Worm (Caenorhabditis elegans) whole organism, L2 larva: ENCODE data around the gene B0218.5.
A peak's percentile ranks its signal among the peaks of the same experiment; 100 is the strongest.

Experiments used
- C34F6.9 ChIP-seq: fragments of 150-350 bp; optimal IDR thresholded peaks from 2 replicates; lab custom pipeline; 2014; ENCODE audit warnings: missing biosample characterization, missing genetic modification characterization
- F13H6.1 ChIP-seq: sonication (generic microtip); optimal IDR thresholded peaks from 2 replicates; lab custom pipeline; 2016; ENCODE audit warnings: missing genetic modification characterization, missing compliant biosample characterization
- R02D3.7 ChIP-seq: fragments of 150-350 bp; optimal IDR thresholded peaks from 2 replicates; lab custom pipeline; 2014; ENCODE audit warnings: missing biosample characterization, missing genetic modification characterization
- Y55F3AM.14 ChIP-seq: fragments of 200-800 bp; sonication (Bioruptor generic); optimal IDR thresholded peaks from 2 replicates; lab custom pipeline; 2018; ENCODE audit warnings: mild to moderate bottlenecking, missing genetic modification characterization, missing compliant biosample characterization
- ZK546.5 ChIP-seq: sonication (generic microtip); optimal IDR thresholded peaks from 2 replicates; lab custom pipeline; 2017; ENCODE audit warnings: missing biosample characterization, missing genetic modification characterization
- alr-1 ChIP-seq: fragments of 150-350 bp; optimal IDR thresholded peaks from 2 replicates; lab custom pipeline; 2014; ENCODE audit warnings: missing biosample characterization, missing genetic modification characterization
- ama-1 ChIP-seq: fragments of 150-350 bp; optimal IDR thresholded peaks from 2 replicates; lab custom pipeline; 2018; ENCODE audit warnings: inconsistent platforms
- blmp-1 ChIP-seq: sonication (generic microtip); optimal IDR thresholded peaks from 2 replicates; lab custom pipeline; 2017; ENCODE audit warnings: missing genetic modification characterization, mild to moderate bottlenecking, missing compliant biosample characterization, antibody characterized with exemption, moderate library complexity; ENCODE audit not compliant: insufficient read depth
- ceh-16 ChIP-seq: fragments of 150-350 bp; optimal IDR thresholded peaks from 2 replicates; lab custom pipeline; 2014; ENCODE audit warnings: missing biosample characterization, missing genetic modification characterization
- ceh-82 ChIP-seq: fragments of 150-350 bp; optimal IDR thresholded peaks from 2 replicates; lab custom pipeline; 2014; ENCODE audit warnings: missing biosample characterization, missing genetic modification characterization
- crh-2 ChIP-seq: sonication (generic microtip); optimal IDR thresholded peaks from 2 replicates; lab custom pipeline; 2017; ENCODE audit warnings: missing biosample characterization, missing genetic modification characterization
- dmd-4 ChIP-seq: sonication (generic microtip); optimal IDR thresholded peaks from 2 replicates; lab custom pipeline; 2017; ENCODE audit warnings: missing biosample characterization, missing genetic modification characterization
- elt-1 ChIP-seq: fragments of 150-350 bp; optimal IDR thresholded peaks from 2 replicates; lab custom pipeline; 2014; ENCODE audit warnings: missing biosample characterization, missing genetic modification characterization
- elt-3 ChIP-seq: sonication (generic microtip); optimal IDR thresholded peaks from 2 replicates; lab custom pipeline; 2017; ENCODE audit warnings: missing biosample characterization, missing genetic modification characterization
- fos-1 ChIP-seq: fragments of 150-350 bp; optimal IDR thresholded peaks from 2 replicates; lab custom pipeline; 2014; ENCODE audit warnings: missing biosample characterization, missing genetic modification characterization
- gmeb-1 ChIP-seq: fragments of 150-350 bp; optimal IDR thresholded peaks from 2 replicates; lab custom pipeline; 2014; ENCODE audit warnings: missing biosample characterization, missing genetic modification characterization
- lin-11 ChIP-seq: fragments of 150-350 bp; sonication (generic microtip); optimal IDR thresholded peaks from 2 replicates; lab custom pipeline; 2014; ENCODE audit warnings: missing biosample characterization, missing genetic modification characterization, inconsistent platforms, mixed read lengths
- lin-13 ChIP-seq: fragments of 150-350 bp; optimal IDR thresholded peaks from 2 replicates; lab custom pipeline; 2014; ENCODE audit warnings: missing biosample characterization, missing genetic modification reagents, missing genetic modification characterization
- lin-39 ChIP-seq: fragments of 150-350 bp; optimal IDR thresholded peaks from 2 replicates; lab custom pipeline; 2014; ENCODE audit warnings: missing biosample characterization, missing genetic modification reagents, missing genetic modification characterization
- lsy-2 ChIP-seq, 2 experiments: fragments of 150-350 bp in 1 of 2; sonication (generic microtip) in 1 of 2; optimal IDR thresholded peaks; 2 replicates each; lab custom pipeline; 2014 to 2017; ENCODE audit warnings: missing biosample characterization in 2 of 2, missing genetic modification characterization in 2 of 2
- mab-5 ChIP-seq: fragments of 150-350 bp; optimal IDR thresholded peaks from 2 replicates; lab custom pipeline; 2014; ENCODE audit warnings: missing biosample characterization, missing genetic modification characterization
- mbf-1 ChIP-seq: sonication (generic microtip); optimal IDR thresholded peaks from 2 replicates; lab custom pipeline; 2017; ENCODE audit warnings: missing biosample characterization, missing genetic modification characterization
- mdl-1 ChIP-seq, 2 experiments: fragments of 150-350 bp in 1 of 2; sonication (generic microtip) in 1 of 2; optimal IDR thresholded peaks; 2 replicates each; lab custom pipeline; 2017; ENCODE audit warnings: missing biosample characterization in 2 of 2, missing genetic modification characterization in 2 of 2
- nhr-10 ChIP-seq: sonication (generic microtip); optimal IDR thresholded peaks from 2 replicates; lab custom pipeline; 2017; ENCODE audit warnings: missing biosample characterization, missing genetic modification characterization
- nhr-11 ChIP-seq: fragments of 150-350 bp; optimal IDR thresholded peaks from 2 replicates; lab custom pipeline; 2014; ENCODE audit warnings: missing biosample characterization, missing genetic modification characterization
- nhr-12 ChIP-seq: fragments of 150-350 bp; optimal IDR thresholded peaks from 2 replicates; lab custom pipeline; 2014; ENCODE audit warnings: missing biosample characterization, missing genetic modification characterization
- nhr-129 ChIP-seq: fragments of 150-350 bp; optimal IDR thresholded peaks from 2 replicates; lab custom pipeline; 2014; ENCODE audit warnings: missing biosample characterization, missing genetic modification characterization
- nhr-21 ChIP-seq: fragments of 150-350 bp; optimal IDR thresholded peaks from 2 replicates; lab custom pipeline; 2014; ENCODE audit warnings: missing biosample characterization, missing genetic modification characterization
- nhr-237 ChIP-seq: fragments of 150-350 bp; optimal IDR thresholded peaks from 2 replicates; lab custom pipeline; 2014; ENCODE audit warnings: missing biosample characterization, missing genetic modification characterization
- nhr-25 ChIP-seq: fragments of 150-350 bp; sonication (generic microtip); optimal IDR thresholded peaks from 3 replicates; lab custom pipeline; 2014; ENCODE audit warnings: missing biosample characterization, missing genetic modification characterization
- nhr-6 ChIP-seq: fragments of 150-350 bp; optimal IDR thresholded peaks from 2 replicates; lab custom pipeline; 2014; ENCODE audit warnings: missing biosample characterization, missing genetic modification characterization
- nhr-77 ChIP-seq: fragments of 150-350 bp; optimal IDR thresholded peaks from 2 replicates; lab custom pipeline; 2014; ENCODE audit warnings: missing biosample characterization, missing genetic modification characterization
- peb-1 ChIP-seq: fragments of 150-350 bp; optimal IDR thresholded peaks from 2 replicates; lab custom pipeline; 2014; ENCODE audit warnings: missing biosample characterization, missing genetic modification characterization
- sem-4 ChIP-seq: fragments of 150-350 bp; optimal IDR thresholded peaks from 2 replicates; lab custom pipeline; 2014; ENCODE audit warnings: missing biosample characterization, missing genetic modification reagents, missing genetic modification characterization
- skn-1 ChIP-seq: sonication (generic microtip); optimal IDR thresholded peaks from 2 replicates; lab custom pipeline; 2017; ENCODE audit warnings: missing biosample characterization, missing genetic modification characterization
- sma-3 ChIP-seq: sonication (generic microtip); optimal IDR thresholded peaks from 2 replicates; lab custom pipeline; 2016; ENCODE audit warnings: missing genetic modification reagents, missing genetic modification characterization, missing compliant biosample characterization
- sma-9 ChIP-seq, 2 experiments: fragments of 150-350 bp in 1 of 2; sonication (generic microtip) in 1 of 2; optimal IDR thresholded peaks; 2 replicates each; lab custom pipeline; 2014 to 2016; ENCODE audit warnings: missing genetic modification characterization in 2 of 2, mild to moderate bottlenecking in 1 of 2, missing biosample characterization in 1 of 2, missing compliant biosample characterization in 1 of 2, missing genetic modification reagents in 1 of 2, moderate library complexity in 1 of 2
- snpc-4 ChIP-seq: fragments of 150-350 bp; optimal IDR thresholded peaks from 2 replicates; lab custom pipeline; 2014; ENCODE audit warnings: missing biosample characterization, missing genetic modification characterization
- unc-55 ChIP-seq: fragments of 150-350 bp; sonication (generic microtip); optimal IDR thresholded peaks from 3 replicates; lab custom pipeline; 2014; ENCODE audit warnings: missing biosample characterization, missing genetic modification reagents, missing genetic modification characterization
- unc-62 ChIP-seq: fragments of 150-350 bp; optimal IDR thresholded peaks from 2 replicates; lab custom pipeline; 2014; ENCODE audit warnings: missing biosample characterization, missing genetic modification reagents, missing genetic modification characterization
- zag-1 ChIP-seq: fragments of 150-350 bp; optimal IDR thresholded peaks from 2 replicates; lab custom pipeline; 2014; ENCODE audit warnings: missing biosample characterization, missing genetic modification characterization
- ztf-1 ChIP-seq: fragments of 200-800 bp; sonication (Bioruptor generic); conservative IDR thresholded peaks from 2 replicates; pipeline ENCODE4 v1.3.6; 2022; ENCODE audit warnings: missing genetic modification characterization, missing compliant biosample characterization
- ztf-11 ChIP-seq: sonication (generic microtip); optimal IDR thresholded peaks from 2 replicates; lab custom pipeline; 2017; ENCODE audit warnings: missing biosample characterization, missing genetic modification characterization
- ztf-4 ChIP-seq: fragments of 150-350 bp; optimal IDR thresholded peaks from 2 replicates; lab custom pipeline; 2014; ENCODE audit warnings: missing biosample characterization, missing genetic modification characterization

B0218.5 gene

DNA sequence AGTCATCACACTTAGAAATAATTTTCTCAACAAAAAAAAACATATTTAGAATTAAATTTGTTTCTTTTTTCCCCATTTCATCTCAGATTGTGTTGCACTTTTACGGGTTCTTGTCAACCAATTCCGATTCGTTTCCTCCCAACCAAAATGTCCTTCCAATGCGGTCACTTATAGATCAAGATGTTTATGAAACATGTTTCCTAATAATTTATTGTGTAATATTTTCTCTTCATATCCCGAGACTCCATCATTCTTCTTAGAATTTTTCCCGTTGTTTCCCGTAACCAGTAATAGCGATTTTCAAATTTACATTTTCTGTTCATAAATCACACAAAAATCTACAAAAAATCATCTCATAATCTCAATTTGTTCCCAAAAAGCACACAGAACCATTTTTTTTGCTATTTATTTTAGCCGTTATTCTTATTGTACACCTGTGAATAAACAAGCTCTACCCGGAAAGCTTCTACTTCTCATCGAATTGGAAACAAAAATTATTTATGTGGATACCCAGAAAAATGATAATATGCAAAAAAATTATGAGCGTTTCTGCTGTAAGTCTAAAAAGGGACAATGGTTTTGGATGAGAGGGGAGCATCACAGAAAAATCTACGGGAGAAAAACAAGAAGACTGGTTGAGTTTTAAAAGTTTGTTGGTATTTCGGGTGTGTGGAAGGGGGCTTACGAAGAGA, 31.5 kb upstream of the B0218.5 start:
- TF ChIP-seq C34F6.9 (tag; lab: Kevin White, UChicago) = no peak
- TF ChIP-seq nhr-11 (tag; lab: Kevin White, UChicago) = no peak
- no peak for TF ChIP-seq dmd-4 (tag; lab: Kevin White, UChicago)
- no peak for TF ChIP-seq gmeb-1 (tag; lab: Kevin White, UChicago)
- no peak for TF ChIP-seq crh-2 (tag; lab: Kevin White, UChicago)
- no peak for TF ChIP-seq nhr-129 (tag; lab: Kevin White, UChicago)
- no peak for TF ChIP-seq skn-1 (tag; lab: Kevin White, UChicago)
- no peak for TF ChIP-seq nhr-77 (tag; lab: Kevin White, UChicago)
- no peak for TF ChIP-seq peb-1 (tag; lab: Kevin White, UChicago)
- TF ChIP-seq zag-1 (tag; lab: Kevin White, UChicago) = no peak
- TF ChIP-seq lin-39 (tag; lab: Kevin White, UChicago) = no peak
- TF ChIP-seq R02D3.7 (tag; lab: Kevin White, UChicago) = no peak
- no peak for TF ChIP-seq sma-9 (GFP tag; optimal IDR thresholded peaks at IDR 0.05; lab: Kevin White, UChicago)
- no peak for TF ChIP-seq sma-9 (tag; optimal IDR thresholded peaks at IDR 0.05; lab: Kevin White, UChicago)
- no peak for TF ChIP-seq ztf-4
- TF ChIP-seq unc-55 (GFP tag; lab: Kevin White, UChicago) = no peak
- no peak for TF ChIP-seq lin-11 (tag; lab: Kevin White, UChicago)
- TF ChIP-seq ztf-11 (tag; lab: Kevin White, UChicago) = no peak
- TF ChIP-seq nhr-10 (tag; lab: Kevin White, UChicago) = no peak
- TF ChIP-seq ztf-1 = no peak
- TF ChIP-seq nhr-6 = no peak

DNA sequence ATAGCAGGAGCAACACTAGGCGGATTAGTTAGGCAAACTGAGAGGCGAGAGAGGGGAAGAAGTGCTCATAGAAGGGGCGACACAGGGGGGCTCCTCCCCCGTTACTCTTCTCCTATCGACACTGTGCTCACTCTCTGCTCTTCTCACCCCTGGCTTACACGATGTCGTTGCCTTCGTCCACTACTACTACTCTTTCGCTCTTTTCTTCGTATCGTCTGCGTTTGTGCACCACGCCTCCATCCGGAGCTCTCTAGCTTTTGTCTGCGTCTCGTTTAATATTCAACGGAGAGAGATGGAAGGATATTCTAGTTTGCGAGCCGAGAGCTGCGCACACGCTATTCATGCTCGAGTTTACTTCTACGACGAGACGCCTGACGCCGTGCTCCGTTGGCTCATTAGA, 26.3 kb upstream of the B0218.5 start:
- TF ChIP-seq mdl-1 (tag; optimal IDR thresholded peaks at IDR 0.05; lab: Kevin White, UChicago) (peak in 1 of 2 experiments; percentile 7), lsy-2 (tag; optimal IDR thresholded peaks at IDR 0.05; lab: Kevin White, UChicago) (peak in 1 of 2 experiments; percentile 44), nhr-11 (tag; lab: Kevin White, UChicago) (no peak), crh-2 (tag; lab: Kevin White, UChicago) (peak; percentile 39), gmeb-1 (tag; lab: Kevin White, UChicago) (no peak), zag-1 (tag; lab: Kevin White, UChicago) (peak; percentile 28), ceh-82 (tag; lab: Kevin White, UChicago) (no peak), unc-55 (GFP tag; lab: Kevin White, UChicago) (peak; percentile 66), sem-4 (tag; lab: Kevin White, UChicago) (peak; percentile 51), nhr-77 (tag; lab: Kevin White, UChicago) (no peak), unc-62 (GFP tag; lab: Kevin White, UChicago) (no peak), nhr-25 (tag; lab: Kevin White, UChicago) (no peak), lin-39 (tag; lab: Kevin White, UChicago) (no peak), lin-11 (tag; lab: Kevin White, UChicago) (peak; percentile 83), Y55F3AM.14 (GFP tag; lab: Kevin White, UChicago) (peak; percentile 42), sma-9 (GFP tag; optimal IDR thresholded peaks at IDR 0.05; lab: Kevin White, UChicago) (peak; percentile 61), sma-9 (tag; optimal IDR thresholded peaks at IDR 0.05; lab: Kevin White, UChicago) (no peak), mab-5 (tag; lab: Kevin White, UChicago) (no peak), lin-13 (peak; percentile 14), sma-3 (no peak), ceh-16 (tag; lab: Kevin White, UChicago) (no peak), alr-1 (tag; lab: Kevin White, UChicago) (peak; percentile 32), nhr-129 (tag; lab: Kevin White, UChicago) (peak; percentile 65), nhr-6 (no peak), nhr-10 (tag; lab: Kevin White, UChicago) (no peak), ztf-11 (tag; lab: Kevin White, UChicago) (no peak), C34F6.9 (tag; lab: Kevin White, UChicago) (peak; percentile 73), R02D3.7 (tag; lab: Kevin White, UChicago) (no peak), elt-3 (tag; lab: Kevin White, UChicago) (no peak), dmd-4 (tag; lab: Kevin White, UChicago) (no peak), fos-1 (tag; lab: Kevin White, UChicago) (no peak), skn-1 (tag; lab: Kevin White, UChicago) (no peak), F13H6.1 (tag; lab: Kevin White, UChicago) (peak; percentile 71), mbf-1 (tag; lab: Kevin White, UChicago) (no peak), ztf-1 (no peak), nhr-237 (no peak), ZK546.5 (tag; lab: Kevin White, UChicago) (no peak), nhr-21 (tag; lab: Kevin White, UChicago) (no peak), nhr-12 (no peak), blmp-1 (tag; lab: Kevin White, UChicago) (no peak), snpc-4 (tag; lab: Kevin White, UChicago) (no peak), ama-1 (lab: Kevin White, UChicago) (no peak), elt-1 (tag; lab: Kevin White, UChicago) (no peak), peb-1 (tag; lab: Kevin White, UChicago) (no peak)
